Worm (Caenorhabditis elegans) whole organism, midembryonic: Measurements from ENCODE around the gene F53B1.8.

ENCODE experiments used
- T22C8.4 ChIP-seq: fragments of 200-800 bp; sonication (Bioruptor generic); IDR thresholded peaks from 2 replicates; pipeline ENCODE4 v1.3.6; 2022; ENCODE audit warnings: missing genetic modification characterization, missing compliant biosample characterization
- cog-1 ChIP-seq: sonication (generic microtip); optimal IDR thresholded peaks from 2 replicates; lab custom pipeline; 2016; ENCODE audit warnings: missing genetic modification characterization, missing compliant biosample characterization
- flt-1 ChIP-seq: fragments of 200-800 bp; sonication (Bioruptor generic); IDR thresholded peaks from 2 replicates; pipeline ENCODE4 v1.3.6; 2022; ENCODE audit warnings: missing genetic modification characterization, missing compliant biosample characterization
- klf-2 ChIP-seq: fragments of 200-800 bp; sonication (Bioruptor generic); conservative IDR thresholded peaks from 2 replicates; pipeline ENCODE4 v1.3.6; 2022; ENCODE audit warnings: missing genetic modification reagents, missing genetic modification characterization, missing compliant biosample characterization
- med-1 ChIP-seq: sonication (generic microtip); optimal IDR thresholded peaks from 2 replicates; lab custom pipeline; 2017; ENCODE audit warnings: missing genetic modification characterization, mild to moderate bottlenecking, missing compliant biosample characterization, antibody characterized with exemption, missing genetic modification reagents; ENCODE audit not compliant: insufficient read depth
- ref-1 ChIP-seq: fragments of 200-800 bp; sonication (Bioruptor generic); conservative IDR thresholded peaks from 2 replicates; pipeline ENCODE4 v1.3.6; 2022; ENCODE audit warnings: missing genetic modification reagents, missing genetic modification characterization, missing compliant biosample characterization
- tab-1 ChIP-seq: fragments of 200-800 bp; sonication (Bioruptor generic); IDR thresholded peaks from 2 replicates; pipeline ENCODE4 v1.3.6; 2022; ENCODE audit warnings: missing genetic modification characterization, missing compliant biosample characterization
- ztf-23 ChIP-seq: fragments of 200-800 bp; sonication (Bioruptor generic); IDR thresholded peaks from 2 replicates; pipeline ENCODE4 v1.3.6; 2022; ENCODE audit warnings: missing genetic modification reagents, missing genetic modification characterization, missing compliant biosample characterization
- ztf-29 ChIP-seq: fragments of 200-800 bp; sonication (Bioruptor generic); IDR thresholded peaks from 2 replicates; pipeline ENCODE4 v1.3.6; 2022; ENCODE audit warnings: missing genetic modification reagents, missing genetic modification characterization, missing compliant biosample characterization

F53B1.8 gene

DNA sequence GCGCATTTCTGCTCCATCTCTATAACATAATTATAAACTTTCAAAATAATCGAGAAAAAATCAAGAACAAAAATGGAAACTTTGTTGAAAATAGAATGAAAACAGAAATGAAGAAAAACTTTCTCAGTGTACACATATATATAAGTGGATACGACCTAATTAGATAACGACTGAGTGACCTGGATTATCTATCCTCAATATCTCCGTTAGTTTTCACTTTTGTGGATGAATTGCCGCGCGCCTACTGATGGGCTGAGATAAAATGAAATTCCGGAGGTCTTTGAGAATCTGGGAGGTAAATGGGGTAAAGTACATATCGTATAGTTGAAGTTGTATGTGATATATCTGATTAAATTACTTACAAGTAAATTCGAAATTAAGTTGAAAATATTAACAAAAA, 15.6 kb upstream of the F53B1.8 start, which contains the start of gene dpy-3:
Gene dpy-3 (minus strand): TSS at position 19 of the 400 bp plus-strand sequence.
- no peak for TF ChIP-seq med-1 (GFP tag; lab: Kevin White, UChicago)
- TF ChIP-seq ztf-23 (GFP tag; lab: Robert Waterston, UW), result no peak
- TF ChIP-seq ref-1 (GFP tag; lab: Robert Waterston, UW), result no peak
- TF ChIP-seq T22C8.4 (GFP tag; lab: Robert Waterston, UW), result no peak
- TF ChIP-seq klf-2, result no peak
- no peak for TF ChIP-seq cog-1 (tag; lab: Kevin White, UChicago)
- no peak for TF ChIP-seq tab-1
- no peak for TF ChIP-seq flt-1 (GFP tag; lab: Robert Waterston, UW)
- no peak for TF ChIP-seq ztf-29 (GFP tag; lab: Robert Waterston, UW)

DNA sequence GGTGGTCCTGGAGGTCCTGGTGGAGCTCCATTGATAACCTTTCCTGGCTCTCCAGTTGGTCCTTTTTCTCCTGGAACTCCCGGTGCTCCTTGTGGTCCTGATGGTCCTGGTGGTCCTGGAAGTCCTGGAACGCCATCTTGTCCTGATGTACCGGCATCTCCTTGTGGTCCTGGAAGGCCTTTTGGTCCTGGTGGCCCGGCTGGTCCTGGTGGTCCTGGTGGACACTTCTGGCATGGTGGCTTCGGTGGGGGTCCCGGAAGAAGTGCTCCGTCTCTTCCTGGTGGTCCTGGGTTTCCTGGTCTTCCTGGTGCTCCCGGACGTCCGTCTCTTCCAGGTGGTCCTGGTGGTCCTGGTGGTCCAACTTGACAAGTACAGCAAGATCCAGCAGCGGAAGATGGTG, 14.8 kb upstream of the F53B1.8 start:
- no peak for TF ChIP-seq med-1 (GFP tag; lab: Kevin White, UChicago)
- TF ChIP-seq cog-1 (tag; lab: Kevin White, UChicago), result no peak
- TF ChIP-seq ref-1 (GFP tag; lab: Robert Waterston, UW), result no peak
- no peak for TF ChIP-seq klf-2

DNA sequence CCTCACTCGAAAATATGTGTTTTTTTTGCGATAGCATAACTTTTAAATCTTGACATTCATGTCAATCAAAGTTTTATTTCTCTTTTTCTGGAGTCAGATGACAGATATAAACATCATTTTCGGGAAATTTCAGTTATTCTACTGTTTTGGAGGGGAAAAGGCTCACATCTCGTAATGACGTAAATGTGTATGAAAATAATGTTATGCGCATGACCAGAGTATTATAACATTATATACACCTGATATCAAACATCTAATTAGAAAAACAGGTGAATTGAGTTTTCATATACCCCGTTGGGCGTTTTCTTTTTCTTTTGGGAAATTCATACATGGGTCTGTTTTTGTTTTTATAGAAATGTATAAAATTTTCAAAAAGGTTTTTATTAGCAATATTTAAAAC, 14.2 kb upstream of the F53B1.8 start:
- no peak for TF ChIP-seq med-1 (GFP tag; lab: Kevin White, UChicago)
- no peak for TF ChIP-seq flt-1 (GFP tag; lab: Robert Waterston, UW)
- TF ChIP-seq klf-2, result no peak
- TF ChIP-seq tab-1, result no peak
- no peak for TF ChIP-seq cog-1 (tag; lab: Kevin White, UChicago)
- no peak for TF ChIP-seq ztf-23 (GFP tag; lab: Robert Waterston, UW)
- no peak for TF ChIP-seq ref-1 (GFP tag; lab: Robert Waterston, UW)

DNA sequence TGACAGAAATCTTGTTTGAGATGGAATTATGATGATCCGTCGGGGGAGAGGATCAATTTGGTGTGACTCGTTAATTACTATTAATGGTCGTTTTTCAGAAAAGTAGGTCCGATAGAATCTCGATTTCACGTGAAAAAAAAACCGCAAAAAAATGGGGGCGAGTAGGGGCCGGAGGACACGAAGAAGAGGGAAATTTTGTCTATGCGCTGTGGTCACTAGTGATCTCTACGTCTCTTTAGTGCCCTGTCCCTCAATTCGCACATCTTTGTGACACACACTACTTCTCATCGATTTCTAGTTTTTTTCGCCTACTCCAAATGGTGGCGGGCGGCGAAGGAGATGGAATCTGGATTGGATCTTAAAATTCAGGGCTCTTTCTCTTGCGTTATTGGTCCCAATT, 10.6 kb upstream of the F53B1.8 start:
- TF ChIP-seq ztf-23 (GFP tag; lab: Robert Waterston, UW) (0 out of 2 replicates have a peak, but pooled peaks have one; percentile 28), ztf-29 (GFP tag; lab: Robert Waterston, UW) (no peak)

DNA sequence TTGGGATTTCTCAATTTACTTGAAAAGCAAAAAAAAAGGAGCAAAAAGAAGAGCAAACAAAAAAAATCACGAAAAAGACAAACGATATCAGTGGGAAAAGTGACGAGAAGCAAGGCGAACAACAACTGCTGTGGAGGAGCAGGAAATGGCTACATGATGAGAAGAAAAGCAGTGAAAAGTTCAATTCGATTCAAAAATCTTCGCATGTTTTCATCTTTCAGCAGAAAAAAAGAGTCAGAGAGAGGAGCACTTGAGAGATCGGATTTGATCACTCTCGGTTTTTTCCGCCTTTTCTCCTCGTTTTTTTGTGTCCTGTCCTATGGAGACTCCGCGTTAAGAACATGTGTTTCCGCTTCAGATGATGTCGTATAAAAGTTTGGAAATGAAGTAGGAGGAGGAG, 8.9 kb upstream of the F53B1.8 start:
- no peak for TF ChIP-seq tab-1
- TF ChIP-seq cog-1 (tag; lab: Kevin White, UChicago), result no peak
- no peak for TF ChIP-seq med-1 (GFP tag; lab: Kevin White, UChicago)
- TF ChIP-seq flt-1 (GFP tag; lab: Robert Waterston, UW), result no peak
- no peak for TF ChIP-seq ztf-23 (GFP tag; lab: Robert Waterston, UW)
- TF ChIP-seq T22C8.4 (GFP tag; lab: Robert Waterston, UW), result no peak
- no peak for TF ChIP-seq ref-1 (GFP tag; lab: Robert Waterston, UW)
- no peak for TF ChIP-seq ztf-29 (GFP tag; lab: Robert Waterston, UW)
- TF ChIP-seq klf-2, result no peak

DNA sequence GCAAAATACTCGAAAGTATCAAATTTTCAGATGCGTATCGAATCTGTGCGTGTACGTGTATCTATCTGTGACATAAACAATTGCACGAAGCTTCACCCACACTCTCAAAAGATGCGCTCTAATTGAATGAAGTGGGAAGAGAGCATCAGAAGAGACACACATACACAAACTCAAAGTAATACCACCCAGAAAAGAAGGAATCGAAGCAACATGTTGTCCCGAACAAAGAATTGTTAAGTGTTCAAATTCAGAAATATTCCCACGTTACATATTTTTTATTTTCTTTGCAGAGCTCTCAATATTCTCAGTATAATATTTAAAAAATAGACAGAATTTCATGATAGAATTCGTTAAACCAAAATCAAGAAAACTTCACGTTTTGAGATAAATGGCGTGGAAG, 6.9 kb upstream of the F53B1.8 start:
- TF ChIP-seq flt-1 (GFP tag; lab: Robert Waterston, UW) (no peak), tab-1 (no peak), med-1 (GFP tag; lab: Kevin White, UChicago) (no peak), ztf-23 (GFP tag; lab: Robert Waterston, UW) (no peak), cog-1 (tag; lab: Kevin White, UChicago) (no peak), ref-1 (GFP tag; lab: Robert Waterston, UW) (no peak), ztf-29 (GFP tag; lab: Robert Waterston, UW) (no peak), T22C8.4 (GFP tag; lab: Robert Waterston, UW) (no peak), klf-2 (no peak)

DNA sequence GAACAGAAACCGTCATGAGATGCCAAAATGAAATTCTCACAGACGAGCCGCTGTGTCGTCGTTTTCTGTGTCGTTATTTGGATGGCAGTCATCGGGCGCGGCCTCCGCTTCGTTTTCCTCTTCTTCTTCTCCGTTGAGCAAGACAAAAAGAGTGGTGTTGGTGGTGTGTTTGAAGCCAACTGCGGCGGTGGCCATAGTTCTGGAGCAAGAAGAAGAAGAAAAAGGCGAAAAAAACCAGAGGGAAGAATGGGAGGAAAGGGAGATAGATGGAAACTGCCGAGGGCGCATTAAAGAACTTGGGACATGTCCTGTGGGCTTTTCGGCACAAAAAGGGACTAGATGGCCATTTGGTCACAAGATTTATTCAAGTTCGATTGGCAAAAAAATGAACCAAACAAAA, 1.6 kb upstream of the F53B1.8 start, which contains the start of gene F53B1.9:
Gene F53B1.9 (minus strand): TSS at position 195 of the 400 bp plus-strand sequence.
- TF ChIP-seq klf-2, result no peak
- no peak for TF ChIP-seq flt-1 (GFP tag; lab: Robert Waterston, UW)
- TF ChIP-seq tab-1, result no peak
- no peak for TF ChIP-seq T22C8.4 (GFP tag; lab: Robert Waterston, UW)
- no peak for TF ChIP-seq ztf-23 (GFP tag; lab: Robert Waterston, UW)
- TF ChIP-seq med-1 (GFP tag; lab: Kevin White, UChicago), result no peak
- TF ChIP-seq cog-1 (tag; lab: Kevin White, UChicago), result no peak
- no peak for TF ChIP-seq ztf-29 (GFP tag; lab: Robert Waterston, UW)
- no peak for TF ChIP-seq ref-1 (GFP tag; lab: Robert Waterston, UW)

DNA sequence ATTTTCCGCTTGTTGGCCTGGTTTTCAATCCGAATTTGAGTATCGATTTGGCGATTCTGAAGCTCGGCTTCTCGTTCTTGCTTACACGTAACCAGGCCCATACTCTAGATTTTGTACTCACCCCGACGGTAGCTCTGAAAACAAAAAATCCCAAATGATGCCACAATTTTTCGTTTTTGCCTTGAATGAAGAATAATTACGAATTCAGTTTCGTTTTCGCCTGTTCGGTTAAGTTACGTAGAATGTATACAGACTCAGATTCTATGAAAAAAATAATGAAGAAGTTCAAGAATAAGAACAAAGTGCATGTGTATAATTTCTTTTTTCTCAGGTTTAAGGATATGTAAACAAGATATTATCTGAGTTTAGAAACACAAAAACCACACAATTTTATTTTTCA, 9.1 kb downstream of the F53B1.8 start, which contains the start of gene gpa-5:
Gene gpa-5 (minus strand): TSS at position 101 of the 400 bp plus-strand sequence.
- no peak for TF ChIP-seq klf-2
- no peak for TF ChIP-seq med-1 (GFP tag; lab: Kevin White, UChicago)
- TF ChIP-seq ref-1 (GFP tag; lab: Robert Waterston, UW), result no peak
- no peak for TF ChIP-seq cog-1 (tag; lab: Kevin White, UChicago)
- no peak for TF ChIP-seq flt-1 (GFP tag; lab: Robert Waterston, UW)
- no peak for TF ChIP-seq ztf-29 (GFP tag; lab: Robert Waterston, UW)

DNA sequence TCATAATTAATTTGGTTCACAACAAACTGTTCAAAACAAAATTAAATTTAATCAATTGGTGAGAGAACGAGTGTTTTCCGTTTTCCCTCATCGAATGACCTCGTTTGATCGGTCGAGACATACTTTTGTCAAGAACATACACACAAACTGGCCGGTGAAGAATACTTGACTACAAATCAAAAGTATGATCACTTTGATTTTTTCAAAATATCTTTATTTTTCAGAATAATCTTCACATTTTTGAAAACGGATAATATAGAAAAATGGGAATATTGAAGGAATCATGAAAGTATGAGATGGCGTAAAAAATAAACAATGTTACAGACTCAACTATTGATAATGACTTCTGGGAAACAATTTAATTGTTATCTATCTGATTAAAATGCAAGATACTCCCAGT, 11.9 kb downstream of the F53B1.8 start, which contains the start of gene swip-10:
Gene swip-10 (minus strand): TSS at position 101 of the 400 bp plus-strand sequence.
- no peak for TF ChIP-seq tab-1
- no peak for TF ChIP-seq ref-1 (GFP tag; lab: Robert Waterston, UW)
- TF ChIP-seq klf-2, result no peak
- no peak for TF ChIP-seq med-1 (GFP tag; lab: Kevin White, UChicago)
- TF ChIP-seq cog-1 (tag; lab: Kevin White, UChicago), result no peak
- TF ChIP-seq ztf-23 (GFP tag; lab: Robert Waterston, UW), result no peak
- no peak for TF ChIP-seq T22C8.4 (GFP tag; lab: Robert Waterston, UW)
- TF ChIP-seq flt-1 (GFP tag; lab: Robert Waterston, UW), result no peak
- TF ChIP-seq ztf-29 (GFP tag; lab: Robert Waterston, UW), result no peak

DNA sequence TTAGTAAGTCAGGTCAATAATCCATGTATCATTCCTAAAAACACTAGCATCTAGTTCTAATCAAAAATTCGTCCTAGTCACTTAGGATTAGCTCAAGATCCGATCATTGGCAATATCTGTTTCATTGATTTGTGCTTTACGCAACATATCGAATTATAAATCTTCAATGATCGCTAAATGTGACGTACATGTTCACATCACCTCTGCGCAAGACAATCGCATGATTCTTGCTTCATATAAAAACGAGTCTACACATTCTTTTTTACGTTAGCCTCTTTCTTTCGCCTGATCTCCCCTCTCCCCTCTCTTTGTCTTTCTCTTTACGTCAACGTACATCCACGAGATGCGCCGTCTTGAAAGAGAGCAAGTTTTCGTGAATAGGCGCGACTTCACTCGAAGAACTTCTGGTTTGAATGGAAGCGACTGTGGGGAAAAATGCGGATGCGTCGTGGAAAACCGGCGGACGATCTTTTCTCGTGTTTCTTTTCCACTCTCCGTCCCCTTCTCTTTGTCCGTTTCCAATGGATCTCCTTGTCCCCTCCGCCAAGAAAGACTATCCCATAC, 13.7 kb downstream of the F53B1.8 start:
- no peak for TF ChIP-seq ztf-29 (GFP tag; lab: Robert Waterston, UW)
- no peak for TF ChIP-seq ref-1 (GFP tag; lab: Robert Waterston, UW)
- TF ChIP-seq ztf-23 (GFP tag; lab: Robert Waterston, UW), result no peak
- no peak for TF ChIP-seq cog-1 (tag; lab: Kevin White, UChicago)
